Fruit fly (Drosophila melanogaster) whole organism, pupa: ENCODE measurements around the gene miple2.

ENCODE experiments used
- CG10348 ChIP-seq: fragments of 200-800 bp; sonication (Bioruptor generic); IDR thresholded peaks from 2 replicates; pipeline ENCODE4 v1.3.6; 2022; ENCODE audit warnings: missing biosample characterization, missing genetic modification characterization
- CG12605 ChIP-seq: fragments of 200-800 bp; sonication (Bioruptor generic); IDR thresholded peaks from 2 replicates; pipeline ENCODE4 v1.3.6; 2022; ENCODE audit warnings: missing biosample characterization, missing genetic modification characterization
- CG13204 ChIP-seq: fragments of 200-800 bp; sonication (Bioruptor generic); optimal IDR thresholded peaks from 2 replicates; lab custom pipeline; 2018; ENCODE audit warnings: missing biosample characterization, mild to moderate bottlenecking, missing genetic modification characterization, moderate library complexity
- CG14655 ChIP-seq: fragments of 200-800 bp; sonication (Bioruptor generic); optimal IDR thresholded peaks from 3 replicates; lab custom pipeline; 2017; ENCODE audit warnings: mild to moderate bottlenecking, missing biosample characterization, missing genetic modification reagents, missing genetic modification characterization
- CG15710 ChIP-seq: fragments of 200-800 bp; sonication (Bioruptor generic); optimal IDR thresholded peaks from 2 replicates; lab custom pipeline; 2018; ENCODE audit warnings: missing biosample characterization, mild to moderate bottlenecking, missing genetic modification characterization, moderate library complexity
- CG17806 ChIP-seq: fragments of 200-800 bp; sonication (Bioruptor generic); optimal IDR thresholded peaks from 2 replicates; lab custom pipeline; 2018; ENCODE audit warnings: missing biosample characterization, mild to moderate bottlenecking, missing genetic modification characterization, moderate library complexity
- CG32121 ChIP-seq: fragments of 200-800 bp; sonication (Bioruptor generic); IDR thresholded peaks from 2 replicates; pipeline ENCODE4 v1.3.6; 2022; ENCODE audit warnings: missing biosample characterization, missing genetic modification characterization
- CG34367 ChIP-seq: fragments of 200-800 bp; sonication (Bioruptor generic); optimal IDR thresholded peaks from 2 replicates; lab custom pipeline; 2018; ENCODE audit warnings: missing biosample characterization, mild to moderate bottlenecking, missing genetic modification characterization
- CG4496 ChIP-seq: fragments of 200-800 bp; sonication (Bioruptor generic); IDR thresholded peaks from 3 replicates; pipeline ENCODE4 v1.3.6; 2022; ENCODE audit warnings: missing biosample characterization, missing genetic modification characterization
- CG8159 ChIP-seq: fragments of 200-800 bp; sonication (Bioruptor generic); optimal IDR thresholded peaks from 3 replicates; lab custom pipeline; 2018; ENCODE audit warnings: missing biosample characterization, mild to moderate bottlenecking, missing genetic modification characterization, moderate library complexity
- CG8301 ChIP-seq: fragments of 200-800 bp; sonication (Bioruptor generic); optimal IDR thresholded peaks from 2 replicates; lab custom pipeline; 2018; ENCODE audit warnings: missing biosample characterization, mild to moderate bottlenecking, missing genetic modification characterization
- CG9948 ChIP-seq: fragments of 200-800 bp; sonication (Bioruptor generic); optimal IDR thresholded peaks from 2 replicates; lab custom pipeline; 2018; ENCODE audit warnings: missing biosample characterization, mild to moderate bottlenecking, missing genetic modification characterization, moderate library complexity
- D1 ChIP-seq: fragments of 200-800 bp; sonication (Bioruptor generic); optimal IDR thresholded peaks from 2 replicates; lab custom pipeline; 2018; ENCODE audit warnings: missing biosample characterization, mild to moderate bottlenecking, missing genetic modification characterization, moderate library complexity
- EcR ChIP-seq: fragments of 200-800 bp; sonication (Bioruptor generic); optimal IDR thresholded peaks from 3 replicates; lab custom pipeline; 2019; ENCODE audit warnings: missing biosample characterization, missing genetic modification characterization, mild to moderate bottlenecking, moderate library complexity, missing genetic modification reagents
- Ets98B ChIP-seq: fragments of 200-800 bp; sonication (Bioruptor generic); IDR thresholded peaks from 2 replicates; pipeline ENCODE4 v1.3.6; 2022; ENCODE audit warnings: missing biosample characterization, missing genetic modification characterization
- Pif1A ChIP-seq: fragments of 200-800 bp; sonication (Bioruptor generic); optimal IDR thresholded peaks from 3 replicates; lab custom pipeline; 2016; ENCODE audit warnings: missing biosample characterization, missing genetic modification characterization
- Pif1B ChIP-seq: fragments of 200-800 bp; sonication (Bioruptor generic); optimal IDR thresholded peaks from 3 replicates; lab custom pipeline; 2016; ENCODE audit warnings: missing biosample characterization, missing genetic modification characterization
- Snoo ChIP-seq: fragments of 200-800 bp; sonication (Bioruptor generic); optimal IDR thresholded peaks from 3 replicates; lab custom pipeline; 2017; ENCODE audit warnings: missing biosample characterization, mild to moderate bottlenecking, missing genetic modification characterization, inconsistent platforms
- fd96Ca ChIP-seq: fragments of 200-800 bp; sonication (Bioruptor generic); IDR thresholded peaks from 3 replicates; pipeline ENCODE4 v1.3.6; 2022; ENCODE audit warnings: missing biosample characterization, missing genetic modification characterization
- gl ChIP-seq: fragments of 200-800 bp; sonication (Bioruptor generic); optimal IDR thresholded peaks from 2 replicates; lab custom pipeline; 2018; ENCODE audit warnings: missing biosample characterization, mild to moderate bottlenecking, missing genetic modification characterization
- rn ChIP-seq: fragments of 200-800 bp; sonication (Bioruptor generic); IDR thresholded peaks from 2 replicates; pipeline ENCODE4 v1.3.6; 2022; ENCODE audit warnings: missing biosample characterization, missing genetic modification characterization

The miple2 gene

DNA sequence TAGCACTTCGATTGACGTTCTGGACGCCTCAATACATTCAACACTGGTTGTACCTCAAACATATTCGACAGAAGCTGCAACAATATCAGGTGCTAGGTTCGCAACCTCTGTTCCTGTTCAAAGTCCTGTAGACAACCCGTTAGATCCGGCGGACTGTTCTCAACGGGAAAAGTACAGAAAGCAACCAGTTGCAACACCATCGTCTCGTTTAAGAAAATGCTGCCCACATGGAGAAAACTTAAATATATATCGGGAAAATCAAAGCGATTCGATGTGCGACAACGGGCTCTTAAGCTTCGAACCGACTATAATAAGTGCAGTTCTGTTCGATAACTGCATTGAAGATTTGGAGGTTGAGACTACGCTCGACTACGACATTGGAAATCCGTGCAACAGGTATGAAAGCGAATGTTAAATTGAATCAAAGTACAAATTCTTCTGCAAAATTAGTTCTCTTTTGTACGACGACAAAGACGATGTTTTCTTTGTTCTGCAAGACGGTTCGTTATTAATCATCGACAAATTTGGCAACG lies 22.7 kb upstream of the miple2 start:
- TF ChIP-seq CG15710 (tag; lab: Kevin White, UChicago) (no peak), EcR (GFP tag; lab: Kevin White, UChicago) (no peak), CG8301 (no peak), Ets98B (GFP tag; lab: Robert Waterston, UW) (no peak), CG17806 (tag; lab: Kevin White, UChicago) (no peak), Snoo (tag; lab: Kevin White, UChicago) (no peak), fd96Ca (no peak), rn (GFP tag; lab: Robert Waterston, UW) (no peak), CG10348 (GFP tag; lab: Robert Waterston, UW) (no peak), Pif1A (GFP tag; lab: Kevin White, UChicago) (no peak), D1 (tag; lab: Kevin White, UChicago) (no peak), Pif1B (GFP tag; lab: Kevin White, UChicago) (no peak), CG8159 (tag; lab: Kevin White, UChicago) (no peak), CG12605 (GFP tag; lab: Robert Waterston, UW) (no peak), CG13204 (GFP tag; lab: Kevin White, UChicago) (no peak), CG9948 (tag; lab: Kevin White, UChicago) (no peak), gl (tag; lab: Kevin White, UChicago) (no peak)

DNA sequence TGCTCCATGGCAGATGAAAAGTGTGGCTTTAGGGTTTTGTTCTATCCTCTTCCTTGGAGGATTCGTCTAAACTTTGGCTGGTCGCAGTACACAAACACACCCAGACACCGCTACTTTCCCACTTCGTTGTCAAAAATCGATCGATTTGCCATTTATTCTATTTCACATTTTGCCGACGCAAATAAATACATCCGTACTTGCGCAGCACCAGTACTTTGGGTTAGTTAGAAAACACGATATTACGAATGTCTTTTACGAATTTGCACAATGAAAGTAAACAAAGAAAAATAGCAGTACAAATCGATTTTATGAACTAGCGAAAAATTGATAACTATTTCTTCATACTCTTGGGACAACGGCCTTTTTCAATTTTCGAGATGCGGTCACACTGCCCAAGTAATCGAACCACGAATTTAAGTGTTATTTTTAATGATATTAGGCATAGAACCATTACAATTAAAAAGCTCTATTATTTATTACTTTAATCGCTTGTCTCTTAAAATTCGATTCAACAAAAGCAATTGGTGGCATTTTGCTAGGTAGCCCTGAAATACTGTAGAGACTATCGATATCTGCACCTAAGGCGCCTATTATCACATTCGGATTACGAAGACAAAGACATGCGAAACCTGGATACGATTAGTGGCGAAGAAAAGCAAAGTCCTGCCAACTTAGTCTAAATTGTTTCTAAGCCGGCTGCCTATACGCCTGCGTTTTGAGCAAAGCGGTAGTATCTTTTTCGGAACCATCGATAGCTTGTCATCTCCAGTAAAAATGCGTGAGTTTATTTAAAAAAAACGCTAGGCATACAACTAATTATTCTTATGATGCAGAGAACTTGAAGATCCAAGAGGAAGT lies 13.2 kb upstream of the miple2 start, which contains the start of the genes DIP2 and wac:
Gene DIP2 (minus strand): TSS at position 337 of the 858 bp plus-strand sequence.
Gene wac (plus strand): TSS at position 559 of the 858 bp plus-strand sequence.
- TF ChIP-seq Pif1A (GFP tag; lab: Kevin White, UChicago) (no peak), fd96Ca (peak; percentile 62; the same call in 2 of the 3 replicates), CG8159 (tag; lab: Kevin White, UChicago) (no peak), CG12605 (GFP tag; lab: Robert Waterston, UW) (no peak), CG9948 (tag; lab: Kevin White, UChicago) (no peak), CG14655 (GFP tag; lab: Kevin White, UChicago) (no peak), Ets98B (GFP tag; lab: Robert Waterston, UW) (peak; percentile 46), CG17806 (tag; lab: Kevin White, UChicago) (peak; percentile 22), Snoo (tag; lab: Kevin White, UChicago) (peak; percentile 39), CG34367 (tag; lab: Kevin White, UChicago) (no peak), CG4496 (no peak), D1 (tag; lab: Kevin White, UChicago) (no peak), CG8301 (no peak), EcR (GFP tag; lab: Kevin White, UChicago) (peak; percentile 55), CG13204 (GFP tag; lab: Kevin White, UChicago) (no peak), CG10348 (GFP tag; lab: Robert Waterston, UW) (no peak), rn (GFP tag; lab: Robert Waterston, UW) (peak; percentile 40; the same call in 1 of the 2 replicates), CG15710 (tag; lab: Kevin White, UChicago) (peak; percentile 22), gl (tag; lab: Kevin White, UChicago) (no peak), Pif1B (GFP tag; lab: Kevin White, UChicago) (no peak), CG32121 (GFP tag; lab: Robert Waterston, UW) (no peak)

- 0 out of 3 replicates have a peak, but pooled peaks have one; percentile 16 for TF ChIP-seq fd96Ca
- TF ChIP-seq EcR (GFP tag; lab: Kevin White, UChicago): peak; percentile 44
- no peak for TF ChIP-seq CG32121 (GFP tag; lab: Robert Waterston, UW)
- 0 out of 3 replicates have a peak, but pooled peaks have one; percentile 29 for TF ChIP-seq CG4496
- TF ChIP-seq, all 21 proteins: peak for 3
Measured at dm6 chr3L:262724-263177, 8.2 kb upstream of the miple2 start.

DNA sequence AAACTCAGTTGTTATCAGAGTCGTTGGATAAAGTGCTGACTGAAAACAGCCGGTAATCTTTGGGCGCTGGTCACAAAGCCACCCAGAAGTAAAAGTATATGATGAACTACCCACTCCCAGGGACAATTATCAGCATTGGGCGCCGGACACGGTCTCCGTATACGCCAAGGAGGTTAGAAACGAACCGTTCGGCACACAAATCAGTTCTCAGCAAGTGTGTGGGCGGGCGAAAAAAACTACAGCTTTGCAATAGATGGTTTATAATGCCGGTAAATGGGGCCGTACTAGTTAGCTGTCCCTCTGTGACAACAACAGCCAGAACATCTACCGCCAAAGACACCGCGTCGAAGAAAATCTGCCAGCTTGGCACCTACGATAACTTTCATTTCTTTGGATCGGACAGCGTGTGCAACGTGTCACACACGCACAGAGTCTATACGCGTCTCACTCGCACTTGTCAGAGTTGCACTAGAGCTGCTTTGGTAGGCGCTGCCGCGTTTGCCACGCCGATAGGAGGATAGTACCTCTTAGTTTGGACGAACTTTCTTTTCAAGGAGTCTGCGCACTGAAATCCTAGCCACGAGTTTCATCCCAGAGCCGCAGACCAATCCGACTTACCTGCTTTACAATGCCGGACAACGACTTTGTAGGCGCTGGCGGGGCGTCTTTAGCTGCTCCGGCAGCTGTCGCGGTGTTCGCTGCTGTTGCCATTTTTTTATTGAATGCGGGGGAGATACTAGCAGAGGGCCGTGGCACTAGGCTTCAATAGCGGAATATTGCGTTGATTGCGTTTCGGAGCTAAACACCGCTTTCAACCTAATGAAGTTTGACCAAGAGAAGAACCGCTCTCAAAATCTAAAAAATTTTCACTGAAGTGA lies 7.3 kb upstream of the miple2 start:
- no peak for TF ChIP-seq EcR (GFP tag; lab: Kevin White, UChicago)
- TF ChIP-seq CG13204 (GFP tag; lab: Kevin White, UChicago): no peak
- TF ChIP-seq CG17806 (tag; lab: Kevin White, UChicago): no peak
- no peak for TF ChIP-seq rn (GFP tag; lab: Robert Waterston, UW)
- TF ChIP-seq CG34367 (tag; lab: Kevin White, UChicago): no peak
- 0 out of 3 replicates have a peak, but pooled peaks have one; percentile 33 for TF ChIP-seq fd96Ca
- TF ChIP-seq Pif1B (GFP tag; lab: Kevin White, UChicago): no peak
